Worm (Caenorhabditis elegans): Measurements from ENCODE around the gene glod-4.
A peak's percentile ranks its signal among the peaks of the same experiment; 100 is the strongest.

glod-4 gene

DNA sequence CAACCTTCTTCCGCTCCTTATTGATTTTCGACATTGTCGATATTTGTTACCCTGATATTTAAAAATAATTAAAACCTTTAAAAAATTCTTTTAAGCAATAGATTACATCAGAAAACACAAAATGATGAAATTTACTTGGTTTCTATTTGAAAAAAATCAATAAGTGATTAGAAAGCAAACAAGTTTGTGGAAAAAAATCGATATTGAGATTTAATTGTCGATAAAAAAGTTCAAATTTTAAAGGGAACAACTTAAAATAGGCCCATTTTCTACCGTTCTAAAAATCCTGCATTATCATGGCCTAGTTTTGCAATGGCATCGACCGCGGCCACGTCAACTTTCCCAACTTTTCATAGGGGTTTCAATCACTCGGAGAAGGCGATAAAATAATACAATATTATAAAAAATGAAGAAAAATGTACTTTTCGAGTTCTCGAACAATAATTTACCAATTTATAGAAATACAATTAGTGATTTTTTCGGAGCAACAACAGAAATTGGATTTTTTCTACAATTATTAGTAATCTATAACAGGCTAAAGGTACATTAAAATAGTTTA is 33.4 kb downstream of the glod-4 start, which contains the start of gene lars-1:
Gene lars-1, minus strand, starts transcription at position 51 of the 559 bp plus-strand sequence.
- TF ChIP-seq ref-1 (GFP tag; conservative IDR thresholded peaks at IDR 0.05) (no peak), klf-2 (GFP tag; conservative IDR thresholded peaks at IDR 0.05) (no peak), cog-1 (tag; optimal IDR thresholded peaks at IDR 0.05) (no peak), med-1 (GFP tag; optimal IDR thresholded peaks at IDR 0.05; ENCODE audit: insufficient read depth) (no peak), ztf-23 (GFP tag; IDR thresholded peaks at IDR 0.05) (no peak), ztf-29 (GFP tag; IDR thresholded peaks at IDR 0.05) (no peak), T22C8.4 (GFP tag; IDR thresholded peaks at IDR 0.05) (0 out of 2 replicates have a peak, but pooled peaks have one; percentile 19)

DNA sequence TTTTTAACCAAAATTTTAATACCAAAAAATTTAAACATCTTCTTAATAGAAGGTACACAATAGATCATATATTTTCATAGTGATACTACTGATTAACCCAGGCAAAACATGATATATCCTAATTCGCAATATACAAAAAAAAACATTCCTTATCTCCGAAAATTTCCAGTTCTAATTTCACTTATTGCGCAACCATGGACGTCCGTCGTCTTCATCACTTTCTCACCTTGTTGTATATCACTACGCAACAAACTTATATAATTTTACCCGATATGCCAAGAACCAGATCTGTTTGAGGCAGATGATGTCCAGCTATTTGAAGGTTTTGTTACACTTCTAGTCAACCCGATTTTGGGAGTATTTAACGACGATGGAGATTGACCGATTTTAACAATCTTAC is 34.4 kb downstream of the glod-4 start, which contains the start of gene R74.2:
Gene R74.2, plus strand, starts transcription at position 316 of the 400 bp plus-strand sequence.
- TF ChIP-seq flt-1 (GFP tag; IDR thresholded peaks at IDR 0.05), result no peak
- TF ChIP-seq klf-2 (GFP tag; conservative IDR thresholded peaks at IDR 0.05), result no peak

ce11 chrIII:4189602-4190001 is 36.2 kb downstream of the glod-4 start:
- TF ChIP-seq ztf-29 (GFP tag; IDR thresholded peaks at IDR 0.05), result 0 out of 2 replicates have a peak, but pooled peaks have one; percentile 37
- TF ChIP-seq ztf-23 (GFP tag; IDR thresholded peaks at IDR 0.05), result no peak
- no peak for TF ChIP-seq T22C8.4 (GFP tag; IDR thresholded peaks at IDR 0.05)

DNA sequence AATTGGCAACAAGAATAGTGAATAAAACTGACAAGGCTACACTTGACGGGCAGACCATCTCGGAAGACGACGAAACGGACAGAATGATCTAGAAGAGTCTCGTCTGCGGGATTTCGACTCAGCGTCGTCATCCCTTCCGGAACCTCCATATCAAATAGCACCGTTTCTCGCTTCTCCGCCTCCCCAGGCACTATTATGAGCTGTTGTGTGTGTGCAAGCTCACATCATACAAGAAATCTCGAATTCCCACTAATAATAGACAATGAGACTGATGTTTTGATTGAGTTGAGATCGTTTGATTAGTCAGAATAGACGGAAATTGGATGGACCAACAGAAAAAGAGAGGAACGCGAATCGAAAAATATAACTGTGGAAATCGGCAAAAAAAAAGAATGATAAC is 36.8 kb downstream of the glod-4 start, which contains the start of gene spp-28:
Gene spp-28, minus strand, starts transcription at position 101 of the 400 bp plus-strand sequence.
- TF ChIP-seq flt-1 (GFP tag; IDR thresholded peaks at IDR 0.05) (no peak), cog-1 (tag; optimal IDR thresholded peaks at IDR 0.05) (no peak), klf-2 (GFP tag; conservative IDR thresholded peaks at IDR 0.05) (no peak), ref-1 (GFP tag; conservative IDR thresholded peaks at IDR 0.05) (no peak), med-1 (GFP tag; optimal IDR thresholded peaks at IDR 0.05; ENCODE audit: insufficient read depth) (no peak), ztf-23 (GFP tag; IDR thresholded peaks at IDR 0.05) (no peak), ztf-29 (GFP tag; IDR thresholded peaks at IDR 0.05) (no peak), T22C8.4 (GFP tag; IDR thresholded peaks at IDR 0.05) (no peak), tab-1 (GFP tag; IDR thresholded peaks at IDR 0.05) (no peak)

DNA sequence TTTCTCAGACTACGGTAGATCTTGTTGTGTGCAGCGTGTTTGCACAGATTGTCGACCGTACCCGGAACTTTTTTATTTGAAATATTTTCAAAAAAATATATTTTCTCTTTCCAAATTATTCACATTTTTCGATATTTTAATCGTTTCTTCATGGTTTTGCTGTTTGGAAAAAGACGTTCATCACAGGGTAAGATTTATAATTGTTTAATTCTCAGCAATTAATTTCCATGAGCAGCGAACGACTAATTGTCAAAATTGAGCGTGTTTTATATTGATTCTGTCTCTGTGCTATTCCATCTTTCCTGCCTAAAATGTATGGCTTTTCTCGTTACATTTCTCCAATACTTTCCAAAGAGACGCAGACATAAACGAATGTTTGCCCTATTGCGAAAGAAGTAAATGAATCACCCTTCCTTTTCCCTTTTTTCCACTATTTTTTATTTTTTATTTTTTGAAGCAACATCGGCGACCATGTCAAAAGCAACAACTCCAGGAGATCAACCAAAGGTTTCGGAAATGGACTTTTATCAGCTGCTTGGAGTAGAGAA is 37.8 kb downstream of the glod-4 start, which contains the start of gene dnj-16:
Gene dnj-16, plus strand, starts transcription at position 51 of the 548 bp plus-strand sequence.
- TF ChIP-seq cog-1 (tag; optimal IDR thresholded peaks at IDR 0.05), result no peak

ce11 chrIII:4193659-4194103 is 40.3 kb downstream of the glod-4 start, which contains the start of gene xbp-1:
TSS of gene xbp-1 (plus strand) at chrIII:4193809.
- TF ChIP-seq ztf-23 (GFP tag; IDR thresholded peaks at IDR 0.05) (peak; percentile 41; the same call in 1 of the 2 replicates), cog-1 (tag; optimal IDR thresholded peaks at IDR 0.05) (peak; percentile 45), flt-1 (GFP tag; IDR thresholded peaks at IDR 0.05) (peak; percentile 66), T22C8.4 (GFP tag; IDR thresholded peaks at IDR 0.05) (no peak), ztf-29 (GFP tag; IDR thresholded peaks at IDR 0.05) (0 out of 2 replicates have a peak, but pooled peaks have one; percentile 45)

DNA sequence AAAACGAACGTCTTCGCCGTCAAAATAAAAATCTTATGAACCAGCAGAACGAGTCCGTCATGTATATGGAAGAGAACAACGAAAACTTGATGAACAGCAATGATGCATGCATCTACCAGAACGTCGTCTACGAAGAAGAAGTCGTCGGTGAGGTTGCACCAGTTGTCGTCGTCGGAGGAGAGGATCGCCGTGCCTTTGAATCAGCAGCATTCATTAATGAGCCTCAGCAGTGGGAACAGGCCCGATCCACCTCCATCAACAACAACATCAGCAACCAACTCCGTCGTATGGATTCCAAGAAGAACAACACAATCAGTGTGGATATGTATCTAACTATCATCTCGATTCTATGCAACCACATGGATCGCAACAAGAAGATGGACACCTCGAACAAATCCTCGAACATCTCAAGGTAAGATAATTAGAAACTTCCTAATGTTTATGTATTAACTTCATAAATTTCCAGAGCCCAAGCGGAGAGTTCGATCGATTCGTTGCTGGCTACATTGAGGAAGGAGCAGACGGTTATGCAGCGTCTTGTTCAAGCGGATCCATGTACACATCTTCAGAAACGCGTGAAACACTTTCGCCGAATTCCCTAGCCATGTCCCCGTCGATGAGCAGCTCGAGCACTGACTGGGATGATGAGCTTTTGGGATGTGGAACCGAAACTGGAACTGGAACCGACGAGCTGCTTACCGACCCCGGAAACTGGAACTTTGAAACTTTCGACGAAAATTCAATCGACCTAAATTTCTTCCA is 41.1 kb downstream of the glod-4 start:
- TF ChIP-seq ztf-29 (GFP tag; IDR thresholded peaks at IDR 0.05) (no peak), med-1 (GFP tag; optimal IDR thresholded peaks at IDR 0.05; ENCODE audit: insufficient read depth) (no peak), ref-1 (GFP tag; conservative IDR thresholded peaks at IDR 0.05) (no peak), klf-2 (GFP tag; conservative IDR thresholded peaks at IDR 0.05) (no peak), ztf-23 (GFP tag; IDR thresholded peaks at IDR 0.05) (no peak), tab-1 (GFP tag; IDR thresholded peaks at IDR 0.05) (no peak), cog-1 (tag; optimal IDR thresholded peaks at IDR 0.05) (no peak), flt-1 (GFP tag; IDR thresholded peaks at IDR 0.05) (no peak), T22C8.4 (GFP tag; IDR thresholded peaks at IDR 0.05) (no peak)

DNA sequence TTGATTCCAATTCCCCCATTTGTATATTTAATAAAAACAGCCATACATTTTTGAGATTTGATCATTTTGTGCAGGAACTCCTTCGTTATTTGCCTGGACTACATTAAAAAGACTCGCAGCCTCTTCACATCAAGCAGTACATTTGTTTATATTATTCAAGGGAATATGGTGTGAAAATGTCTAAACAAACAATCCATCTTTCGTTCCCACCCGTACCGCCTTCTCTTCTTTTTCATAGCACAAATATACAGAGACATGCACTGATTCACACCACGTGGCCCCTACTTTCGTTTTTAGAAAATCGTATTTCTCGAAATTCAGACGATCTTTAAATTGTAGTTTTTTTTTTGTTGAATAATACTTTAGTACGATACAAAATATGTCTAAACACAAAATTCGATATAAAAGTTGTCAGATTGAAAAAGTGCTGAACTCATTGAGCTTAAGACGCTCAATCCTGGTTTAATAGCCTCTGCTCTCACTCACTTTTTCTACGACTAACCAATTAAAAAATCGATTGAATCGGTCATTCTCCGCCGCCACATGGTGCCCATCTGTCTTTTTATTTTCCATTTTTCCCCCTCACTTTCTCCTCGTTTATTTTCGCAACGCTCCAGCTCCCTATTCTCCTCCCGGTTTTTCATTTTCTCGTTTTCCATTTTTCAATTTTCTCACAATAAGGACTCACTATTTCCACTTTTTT is 42.1 kb downstream of the glod-4 start:
- TF ChIP-seq klf-2 (GFP tag; conservative IDR thresholded peaks at IDR 0.05) (no peak), med-1 (GFP tag; optimal IDR thresholded peaks at IDR 0.05; ENCODE audit: insufficient read depth) (no peak)

ce11 chrIII:4196301-4196987 is 43.0 kb downstream of the glod-4 start:
- TF ChIP-seq ztf-23 (GFP tag; IDR thresholded peaks at IDR 0.05), result peak; percentile 75
- peak; percentile 47 for TF ChIP-seq cog-1 (tag; optimal IDR thresholded peaks at IDR 0.05)
- TF ChIP-seq T22C8.4 (GFP tag; IDR thresholded peaks at IDR 0.05), result no peak

DNA sequence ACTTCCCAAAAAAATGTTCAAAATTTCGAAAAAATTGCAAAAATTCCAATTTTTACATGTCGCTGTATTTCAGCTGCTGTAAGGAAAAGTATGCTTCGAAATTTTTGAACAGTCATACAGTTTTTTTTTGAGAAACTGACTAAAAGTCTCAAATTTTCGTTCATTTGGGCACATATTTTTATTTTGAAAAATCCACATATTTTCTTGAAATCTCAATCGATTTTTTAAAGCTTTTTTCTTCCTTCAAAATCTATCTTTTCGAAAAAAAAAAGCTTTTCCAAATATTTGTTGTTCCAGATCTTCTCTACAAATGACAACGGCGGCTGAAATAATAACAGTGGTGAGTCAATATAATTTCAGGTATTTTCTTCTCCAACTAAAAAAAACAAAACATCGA is 43.6 kb downstream of the glod-4 start, which contains the start of gene asd-1:
Gene asd-1, plus strand, starts transcription at position 298 of the 397 bp plus-strand sequence.
- TF ChIP-seq ref-1 (GFP tag; conservative IDR thresholded peaks at IDR 0.05), result no peak
- no peak for TF ChIP-seq ztf-23 (GFP tag; IDR thresholded peaks at IDR 0.05)
- TF ChIP-seq klf-2 (GFP tag; conservative IDR thresholded peaks at IDR 0.05), result no peak
- no peak for TF ChIP-seq med-1 (GFP tag; optimal IDR thresholded peaks at IDR 0.05; ENCODE audit: insufficient read depth)
- TF ChIP-seq T22C8.4 (GFP tag; IDR thresholded peaks at IDR 0.05), result no peak
- TF ChIP-seq ztf-29 (GFP tag; IDR thresholded peaks at IDR 0.05), result no peak
- no peak for TF ChIP-seq flt-1 (GFP tag; IDR thresholded peaks at IDR 0.05)
- no peak for TF ChIP-seq cog-1 (tag; optimal IDR thresholded peaks at IDR 0.05)
- no peak for TF ChIP-seq tab-1 (GFP tag; IDR thresholded peaks at IDR 0.05)
